Worm (Caenorhabditis elegans) whole organism, early embryonic: Measurements from ENCODE around the gene H35N09.2.

Source experiments
- F13C5.2 ChIP-seq: sonication (generic microtip); optimal IDR thresholded peaks from 2 replicates; lab custom pipeline; 2017; ENCODE audit warnings: mild to moderate bottlenecking, missing genetic modification characterization, inconsistent platforms, missing compliant biosample characterization
- aly-1 ChIP-seq: sonication (generic microtip); optimal IDR thresholded peaks from 2 replicates; lab custom pipeline; 2016; ENCODE audit warnings: missing genetic modification characterization, missing compliant biosample characterization
- tbx-11 ChIP-seq: fragments of 200-800 bp; sonication (Bioruptor generic); IDR thresholded peaks from 2 replicates; pipeline ENCODE4 v1.3.6; 2022; ENCODE audit warnings: missing genetic modification characterization, missing compliant biosample characterization

DNA sequence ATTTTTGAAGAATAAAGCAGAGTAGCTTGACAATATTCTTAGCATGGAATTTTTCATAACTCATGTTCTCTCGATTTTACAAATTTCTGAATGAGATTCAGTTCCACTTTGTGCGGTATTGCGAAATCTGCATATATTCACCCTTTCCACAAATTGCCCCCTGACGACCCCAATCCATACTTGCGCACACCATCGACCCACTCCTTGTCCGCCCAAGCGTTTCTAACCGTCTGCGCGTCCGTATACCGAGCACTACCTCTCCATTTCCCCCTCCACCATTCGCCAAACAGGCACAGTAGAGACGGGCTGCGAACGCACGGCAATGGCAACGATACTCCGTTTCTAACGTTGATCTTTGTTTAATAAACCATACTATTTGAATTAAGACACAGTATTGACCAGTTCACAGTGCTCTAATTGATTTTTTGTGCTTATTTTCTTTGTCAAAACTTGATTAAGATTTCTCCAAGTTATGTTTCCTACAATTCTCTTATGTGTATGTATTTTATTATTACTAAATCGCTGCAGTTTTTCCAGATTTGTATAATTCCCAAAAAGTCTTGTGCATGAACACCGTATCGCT lies 48.2 kb downstream of the H35N09.2 start, which contains the start of gene utx-1:
- TF ChIP-seq aly-1 (peak; percentile 43), F13C5.2 (tag; lab: Kevin White, UChicago) (peak; percentile 45), tbx-11 (GFP tag; lab: Robert Waterston, UW) (no peak)
